Worm (Caenorhabditis elegans) whole organism, L1 larva: ENCODE results near the gene F40F8.12.

Experiments used
- C16A3.4 ChIP-seq: fragments of 150-350 bp; optimal IDR thresholded peaks from 2 replicates; lab custom pipeline; 2014; ENCODE audit warnings: missing biosample characterization, missing genetic modification characterization
- C34B4.2 ChIP-seq: sonication (generic microtip); optimal IDR thresholded peaks from 2 replicates; lab custom pipeline; 2017; ENCODE audit warnings: mild to moderate bottlenecking, missing genetic modification characterization, missing compliant biosample characterization
- F16B12.6 ChIP-seq: fragments of 150-350 bp; optimal IDR thresholded peaks from 2 replicates; lab custom pipeline; 2014; ENCODE audit warnings: missing biosample characterization, missing genetic modification characterization
- aha-1 ChIP-seq: fragments of 150-350 bp; optimal IDR thresholded peaks from 2 replicates; lab custom pipeline; 2014; ENCODE audit warnings: missing biosample characterization, missing genetic modification characterization
- alr-1 ChIP-seq: fragments of 200-800 bp; sonication (Bioruptor generic); optimal IDR thresholded peaks from 2 replicates; lab custom pipeline; 2018; ENCODE audit warnings: borderline replicate concordance, mild to moderate bottlenecking, missing genetic modification characterization, missing compliant biosample characterization
- aly-2 ChIP-seq: fragments of 150-350 bp; optimal IDR thresholded peaks from 2 replicates; lab custom pipeline; 2014; ENCODE audit warnings: missing biosample characterization, missing genetic modification characterization
- ama-1 ChIP-seq: fragments of 150-350 bp; optimal IDR thresholded peaks from 2 replicates; lab custom pipeline; 2014
- blmp-1 ChIP-seq: fragments of 150-350 bp; optimal IDR thresholded peaks from 2 replicates; lab custom pipeline; 2014; ENCODE audit warnings: missing biosample characterization, missing genetic modification characterization
- ceh-82 ChIP-seq, 3 experiments: fragments of 150-350 bp in 1 of 3; sonication (generic microtip) in 2 of 3; optimal IDR thresholded peaks; 2 replicates each; lab custom pipeline; 2014 to 2017; ENCODE audit warnings: missing biosample characterization in 3 of 3, missing genetic modification characterization in 3 of 3
- ceh-88 ChIP-seq: fragments of 200-800 bp; sonication (Bioruptor generic); IDR thresholded peaks from 2 replicates; pipeline ENCODE4 v1.3.6; 2022; ENCODE audit warnings: missing genetic modification characterization, missing compliant biosample characterization
- ceh-90 ChIP-seq: sonication (generic microtip); optimal IDR thresholded peaks from 2 replicates; lab custom pipeline; 2016; ENCODE audit warnings: missing genetic modification characterization, missing compliant biosample characterization
- ces-1 ChIP-seq: fragments of 150-350 bp; optimal IDR thresholded peaks from 2 replicates; lab custom pipeline; 2014; ENCODE audit warnings: missing biosample characterization, missing genetic modification reagents, missing genetic modification characterization
- dpl-1 ChIP-seq, 3 experiments: fragments of 150-350 bp in 2 of 3; sonication (generic microtip) in 1 of 3; optimal IDR thresholded peaks; 2 replicates each; lab custom pipeline; 2014 to 2017; ENCODE audit warnings: missing biosample characterization in 3 of 3, missing genetic modification characterization in 3 of 3, missing genetic modification reagents in 3 of 3
- efl-1 ChIP-seq, 4 experiments: fragments of 150-350 bp; optimal IDR thresholded peaks in 3 of 4; peaks in 1 of 4; 1 replicate in 1 of 4; 2 replicates in 3 of 4; lab custom pipeline; 2014; ENCODE audit warnings: missing biosample characterization in 2 of 4, missing genetic modification characterization in 2 of 4, missing genetic modification reagents in 2 of 4
- efl-3 ChIP-seq: fragments of 200-800 bp; sonication (Bioruptor generic); optimal IDR thresholded peaks from 2 replicates; lab custom pipeline; 2018; ENCODE audit warnings: mild to moderate bottlenecking, missing genetic modification characterization, missing compliant biosample characterization
- egl-27 ChIP-seq, 2 experiments: fragments of 150-350 bp in 1 of 2; sonication (generic microtip); optimal IDR thresholded peaks; 3 replicates each; lab custom pipeline; 2017 to 2018; ENCODE audit warnings: missing biosample characterization in 2 of 2, missing genetic modification characterization in 2 of 2, missing genetic modification reagents in 2 of 2
- elt-2 ChIP-seq: sonication (generic microtip); optimal IDR thresholded peaks from 2 replicates; lab custom pipeline; 2016; ENCODE audit warnings: missing genetic modification characterization, mild to moderate bottlenecking, inconsistent platforms, missing compliant biosample characterization, missing genetic modification reagents
- fkh-10 ChIP-seq: sonication (generic microtip); optimal IDR thresholded peaks from 2 replicates; lab custom pipeline; 2017; ENCODE audit warnings: missing biosample characterization, missing genetic modification reagents, missing genetic modification characterization
- fkh-8 ChIP-seq: sonication (generic microtip); optimal IDR thresholded peaks from 2 replicates; lab custom pipeline; 2016; ENCODE audit warnings: mild to moderate bottlenecking, missing genetic modification characterization, missing compliant biosample characterization
- fos-1 ChIP-seq: fragments of 150-350 bp; optimal IDR thresholded peaks from 2 replicates; lab custom pipeline; 2014; ENCODE audit warnings: missing biosample characterization, missing genetic modification characterization
- lin-13 ChIP-seq: fragments of 150-350 bp; optimal IDR thresholded peaks from 2 replicates; lab custom pipeline; 2014; ENCODE audit warnings: missing biosample characterization, missing genetic modification reagents, missing genetic modification characterization
- lin-15B ChIP-seq: fragments of 150-350 bp; sonication (generic microtip); optimal IDR thresholded peaks from 3 replicates; lab custom pipeline; 2014; ENCODE audit warnings: missing biosample characterization, missing genetic modification characterization
- lin-35 ChIP-seq, 2 experiments: fragments of 150-350 bp; optimal IDR thresholded peaks; 2 replicates each; lab custom pipeline; 2014; ENCODE audit warnings: missing biosample characterization in 2 of 2, missing genetic modification characterization in 2 of 2, missing genetic modification reagents in 2 of 2
- lsy-2 ChIP-seq, 2 experiments: fragments of 150-350 bp; optimal IDR thresholded peaks; 2 replicates each; lab custom pipeline; 2014; ENCODE audit warnings: missing biosample characterization in 2 of 2, missing genetic modification characterization in 2 of 2
- mdl-1 ChIP-seq, 2 experiments: fragments of 150-350 bp; optimal IDR thresholded peaks; 2 replicates each; lab custom pipeline; 2014 to 2017; ENCODE audit warnings: missing biosample characterization in 2 of 2, missing genetic modification characterization in 2 of 2, inconsistent platforms in 1 of 2
- mef-2 ChIP-seq: fragments of 150-350 bp; optimal IDR thresholded peaks from 2 replicates; lab custom pipeline; 2014; ENCODE audit warnings: missing biosample characterization, missing genetic modification characterization
- nhr-19 ChIP-seq: fragments of 200-800 bp; sonication (Bioruptor generic); conservative IDR thresholded peaks from 2 replicates; pipeline ENCODE4 v1.3.6; 2022; ENCODE audit warnings: missing genetic modification characterization, missing compliant biosample characterization
- nhr-20 ChIP-seq: sonication (generic microtip); optimal IDR thresholded peaks from 2 replicates; lab custom pipeline; 2016; ENCODE audit warnings: mild to moderate bottlenecking, missing genetic modification characterization, missing compliant biosample characterization
- nhr-76 ChIP-seq: sonication (generic microtip); optimal IDR thresholded peaks from 2 replicates; lab custom pipeline; 2017; ENCODE audit warnings: missing biosample characterization, missing genetic modification characterization
- nhr-84 ChIP-seq: sonication (generic microtip); optimal IDR thresholded peaks from 2 replicates; lab custom pipeline; 2017; ENCODE audit warnings: missing biosample characterization, missing genetic modification characterization
- nhr-85 ChIP-seq: sonication (generic microtip); peaks from one replicate; lab custom pipeline; 2016; ENCODE audit warnings: missing genetic modification characterization, inconsistent platforms, missing compliant biosample characterization
- nhr-90 ChIP-seq: sonication (generic microtip); optimal IDR thresholded peaks from 2 replicates; lab custom pipeline; 2016; ENCODE audit warnings: mild to moderate bottlenecking, missing genetic modification characterization, missing compliant biosample characterization; ENCODE audit not compliant: poor library complexity
- pag-3 ChIP-seq: sonication (generic microtip); optimal IDR thresholded peaks from 2 replicates; lab custom pipeline; 2017; ENCODE audit warnings: missing genetic modification characterization, mild to moderate bottlenecking, missing compliant biosample characterization, antibody characterized with exemption, borderline replicate concordance; ENCODE audit not compliant: insufficient read depth
- sptf-1 ChIP-seq: fragments of 150-350 bp; optimal IDR thresholded peaks from 2 replicates; lab custom pipeline; 2014; ENCODE audit warnings: missing biosample characterization, missing genetic modification characterization
- sup-37 ChIP-seq: fragments of 200-800 bp; sonication (Bioruptor generic); optimal IDR thresholded peaks from 2 replicates; lab custom pipeline; 2018; ENCODE audit warnings: mild to moderate bottlenecking, missing genetic modification characterization, missing compliant biosample characterization
- tbx-2 ChIP-seq: sonication (generic microtip); optimal IDR thresholded peaks from 2 replicates; lab custom pipeline; 2016; ENCODE audit warnings: missing genetic modification characterization, missing compliant biosample characterization
- tlp-1 ChIP-seq: fragments of 150-350 bp; optimal IDR thresholded peaks from 2 replicates; lab custom pipeline; 2014; ENCODE audit warnings: missing biosample characterization, missing genetic modification characterization
- unc-130 ChIP-seq: fragments of 150-350 bp; optimal IDR thresholded peaks from 2 replicates; lab custom pipeline; 2017; ENCODE audit warnings: missing biosample characterization, missing genetic modification characterization, inconsistent platforms
- unc-62 ChIP-seq: fragments of 150-350 bp; optimal IDR thresholded peaks from 2 replicates; lab custom pipeline; 2014; ENCODE audit warnings: missing biosample characterization, missing genetic modification reagents, missing genetic modification characterization
- unc-86 ChIP-seq: sonication (generic microtip); optimal IDR thresholded peaks from 2 replicates; lab custom pipeline; 2016; ENCODE audit warnings: missing genetic modification characterization, missing compliant biosample characterization
- unc-98 ChIP-seq: fragments of 200-800 bp; sonication (Bioruptor generic); IDR thresholded peaks from 2 replicates; pipeline ENCODE4 v1.3.6; 2022; ENCODE audit warnings: missing genetic modification characterization, missing compliant biosample characterization
- xbp-1 ChIP-seq: sonication (generic microtip); optimal IDR thresholded peaks from 2 replicates; lab custom pipeline; 2016; ENCODE audit warnings: missing genetic modification characterization, missing compliant biosample characterization
- zag-1 ChIP-seq: fragments of 150-350 bp; optimal IDR thresholded peaks from 2 replicates; lab custom pipeline; 2014; ENCODE audit warnings: missing biosample characterization, missing genetic modification characterization
- zip-4 ChIP-seq: fragments of 200-800 bp; sonication (Bioruptor generic); optimal IDR thresholded peaks from 2 replicates; lab custom pipeline; 2018; ENCODE audit warnings: mild to moderate bottlenecking, missing genetic modification characterization, moderate library complexity, missing compliant biosample characterization
- ztf-4 ChIP-seq: fragments of 150-350 bp; optimal IDR thresholded peaks from 2 replicates; lab custom pipeline; 2014; ENCODE audit warnings: missing biosample characterization, missing genetic modification characterization

Gene F40F8.12

ce11 chrII:11104162-11104561, 25.5 kb upstream of the F40F8.12 start, which contains the start of gene C09H10.9:
TSS of gene C09H10.9 (plus strand) at chrII:11104462.
- TF ChIP-seq unc-130 (tag; lab: Kevin White, UChicago), result no peak
- no peak for TF ChIP-seq C34B4.2 (tag; lab: Kevin White, UChicago)
- TF ChIP-seq unc-86 (tag; lab: Kevin White, UChicago), result no peak
- TF ChIP-seq sptf-1 (tag; lab: Kevin White, UChicago), result no peak
- no peak for TF ChIP-seq ceh-88
- no peak for TF ChIP-seq nhr-20 (tag; lab: Kevin White, UChicago)
- TF ChIP-seq nhr-76 (tag; lab: Kevin White, UChicago), result no peak
- TF ChIP-seq aha-1 (tag; lab: Kevin White, UChicago), result no peak
- no peak for TF ChIP-seq egl-27 (tag; optimal IDR thresholded peaks at IDR 0.05; lab: Kevin White, UChicago)
- TF ChIP-seq pag-3 (tag; lab: Kevin White, UChicago), result no peak
- TF ChIP-seq aly-2 (tag; lab: Kevin White, UChicago), result no peak
- TF ChIP-seq blmp-1 (tag; lab: Kevin White, UChicago), result no peak
- no peak for TF ChIP-seq nhr-90 (tag; lab: Kevin White, UChicago)
- no peak for TF ChIP-seq dpl-1 (GFP tag; optimal IDR thresholded peaks at IDR 0.05; lab: Kevin White, UChicago)
- no peak for TF ChIP-seq ceh-82 (tag; optimal IDR thresholded peaks at IDR 0.05; lab: Kevin White, UChicago)
- no peak for TF ChIP-seq zip-4

- TF ChIP-seq lsy-2 (tag; optimal IDR thresholded peaks at IDR 0.05; lab: Kevin White, UChicago) (peak; percentile 54 to 86), fkh-8 (tag; lab: Kevin White, UChicago) (no peak), alr-1 (tag; lab: Kevin White, UChicago) (no peak), ces-1 (GFP tag; lab: Kevin White, UChicago) (no peak), aha-1 (tag; lab: Kevin White, UChicago) (no peak), mef-2 (tag; lab: Kevin White, UChicago) (no peak), efl-1 (optimal IDR thresholded peaks at IDR 0.05; lab: Kevin White, UChicago) (peak; percentile 72 to 92), efl-1 (GFP tag; optimal IDR thresholded peaks at IDR 0.05 in 1 of 2; lab: Kevin White, UChicago) (peak; percentile 72 to 96), nhr-90 (tag; lab: Kevin White, UChicago) (peak; percentile 6), lin-13 (GFP tag; lab: Kevin White, UChicago) (no peak), tbx-2 (tag; lab: Kevin White, UChicago) (no peak), lin-15B (tag; lab: Kevin White, UChicago) (no peak), C34B4.2 (tag; lab: Kevin White, UChicago) (no peak), unc-130 (tag; lab: Kevin White, UChicago) (no peak), elt-2 (tag; lab: Kevin White, UChicago) (no peak), tlp-1 (tag; lab: Kevin White, UChicago) (no peak), xbp-1 (tag; lab: Kevin White, UChicago) (no peak), unc-98 (GFP tag; lab: Robert Waterston, UW) (no peak), unc-62 (GFP tag; lab: Kevin White, UChicago) (no peak), ama-1 (lab: Kevin White, UChicago) (no peak), F16B12.6 (tag; lab: Kevin White, UChicago) (peak; percentile 57), C16A3.4 (tag; lab: Kevin White, UChicago) (no peak), nhr-19 (GFP tag; lab: Robert Waterston, UW) (no peak), nhr-85 (tag; lab: Kevin White, UChicago) (peak; percentile 47), nhr-84 (tag; lab: Kevin White, UChicago) (no peak), nhr-20 (tag; lab: Kevin White, UChicago) (no peak), mdl-1 (tag; optimal IDR thresholded peaks at IDR 0.05; lab: Kevin White, UChicago) (no peak), fos-1 (tag; lab: Kevin White, UChicago) (no peak), sup-37 (GFP tag; lab: Kevin White, UChicago) (no peak), zag-1 (tag; lab: Kevin White, UChicago) (no peak), ztf-4 (tag; lab: Kevin White, UChicago) (no peak), ceh-90 (tag; lab: Kevin White, UChicago) (no peak), efl-3 (no peak), fkh-10 (GFP tag; lab: Kevin White, UChicago) (no peak), nhr-76 (tag; lab: Kevin White, UChicago) (no peak), lin-35 (GFP tag; optimal IDR thresholded peaks at IDR 0.05; lab: Kevin White, UChicago) (peak; percentile 54 to 80), dpl-1 (GFP tag; optimal IDR thresholded peaks at IDR 0.05; lab: Kevin White, UChicago) (peak; percentile 46 to 76 (median 71))
Measured at ce11 chrII:11105981-11106711, 23.5 kb upstream of the F40F8.12 start, which contains the start of gene nasp-1. TSS of gene nasp-1 (plus strand) at chrII:11106612.
